Fruit fly (Drosophila melanogaster): ENCODE measurements around the gene CG42728.

DNA sequence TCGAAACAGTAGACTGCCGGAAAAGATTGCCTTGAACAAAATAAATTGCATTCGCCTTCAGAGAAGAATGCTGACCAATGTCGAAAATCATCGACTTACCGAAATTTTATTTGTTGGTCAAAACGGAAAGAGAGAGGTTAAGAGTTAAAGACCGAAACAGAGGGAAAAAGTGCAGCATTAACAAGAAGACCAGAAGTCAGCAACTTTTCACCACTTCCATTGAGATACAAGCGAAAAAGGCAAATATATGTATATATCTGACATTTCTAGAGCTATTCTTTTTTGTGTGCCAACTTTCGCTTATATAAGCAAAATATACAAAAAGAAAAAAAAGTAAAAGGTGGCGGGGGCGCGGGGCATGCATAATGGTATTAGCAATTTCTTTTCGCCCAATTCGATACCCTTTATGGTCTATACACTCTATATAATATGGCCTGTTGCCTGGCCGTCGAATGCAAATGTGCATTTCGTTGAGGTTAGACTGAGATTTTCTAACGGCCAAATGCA lies 12.0 kb upstream of the CG42728 start:
- no peak for TF ChIP-seq OdsH (GFP tag; optimal IDR thresholded peaks at IDR 0.05)
- TF ChIP-seq Sox102F (GFP tag; optimal IDR thresholded peaks at IDR 0.05) = no peak
- no peak for TF ChIP-seq esn (GFP tag; optimal IDR thresholded peaks at IDR 0.05)
